Fruit fly (Drosophila melanogaster) whole organism, embryonic: Measurements from ENCODE around the gene CG15365.

Source experiments
- B-H1 ChIP-seq: fragments of 200-800 bp; sonication (Bioruptor generic); IDR thresholded peaks from 3 replicates; pipeline ENCODE4 v1.3.6; 2022; ENCODE audit warnings: missing biosample characterization, missing genetic modification characterization
- CG10366 ChIP-seq: fragments of 200-800 bp; sonication (Bioruptor generic); IDR thresholded peaks from 2 replicates; pipeline ENCODE4 v1.3.6; 2022; ENCODE audit warnings: missing biosample characterization, missing genetic modification characterization
- CG11085 ChIP-seq: fragments of 200-800 bp; sonication (Bioruptor generic); IDR thresholded peaks from 2 replicates; pipeline ENCODE4 v1.3.6; 2022; ENCODE audit warnings: missing biosample characterization, missing genetic modification characterization
- CG11504 ChIP-seq: fragments of 200-800 bp; sonication (Bioruptor generic); optimal IDR thresholded peaks from 3 replicates; lab custom pipeline; 2019; ENCODE audit warnings: missing biosample characterization, mild to moderate bottlenecking, missing genetic modification characterization, moderate library complexity
- CG13424 ChIP-seq: fragments of 200-800 bp; sonication (Bioruptor generic); optimal IDR thresholded peaks from 2 replicates; lab custom pipeline; 2019; ENCODE audit warnings: missing biosample characterization, mild to moderate bottlenecking, missing genetic modification characterization, moderate library complexity
- CG14441 ChIP-seq: fragments of 200-800 bp; sonication (Bioruptor generic); IDR thresholded peaks from 2 replicates; pipeline ENCODE4 v1.3.6; 2022; ENCODE audit warnings: missing biosample characterization, missing genetic modification characterization
- CG15269 ChIP-seq: fragments of 200-800 bp; sonication (Bioruptor generic); optimal IDR thresholded peaks from 2 replicates; lab custom pipeline; 2018; ENCODE audit warnings: missing biosample characterization, mild to moderate bottlenecking, missing genetic modification characterization, moderate library complexity
- CG1602 ChIP-seq: fragments of 200-800 bp; sonication (Bioruptor generic); optimal IDR thresholded peaks from 3 replicates; lab custom pipeline; 2016; ENCODE audit warnings: missing biosample characterization, missing genetic modification characterization
- CG17361 ChIP-seq: fragments of 200-800 bp; sonication (Bioruptor generic); IDR thresholded peaks from 3 replicates; pipeline ENCODE4 v1.3.6; 2022; ENCODE audit warnings: missing biosample characterization, missing genetic modification characterization
- CG17829 ChIP-seq: fragments of 200-800 bp; optimal IDR thresholded peaks from 2 replicates; lab custom pipeline; 2019; ENCODE audit warnings: missing biosample characterization, mild to moderate bottlenecking, missing genetic modification characterization, moderate library complexity
- CG31441 ChIP-seq: fragments of 200-800 bp; sonication (Bioruptor generic); IDR thresholded peaks from 2 replicates; pipeline ENCODE4 v1.3.6; 2022; ENCODE audit warnings: missing biosample characterization, missing genetic modification characterization
- CG32767 ChIP-seq: fragments of 200-800 bp; sonication (Bioruptor generic); IDR thresholded peaks from 2 replicates; pipeline ENCODE4 v1.3.6; 2022; ENCODE audit warnings: missing biosample characterization, missing genetic modification characterization
- CG34422 ChIP-seq: fragments of 200-800 bp; sonication (Bioruptor generic); IDR thresholded peaks from 3 replicates; pipeline ENCODE4 v1.3.6; 2022; ENCODE audit warnings: missing biosample characterization, missing genetic modification characterization
- CG6689 ChIP-seq: fragments of 200-800 bp; sonication (Bioruptor generic); IDR thresholded peaks from 2 replicates; pipeline ENCODE4 v1.3.6; 2022; ENCODE audit warnings: missing biosample characterization, missing genetic modification characterization
- CG7357 ChIP-seq: fragments of 200-800 bp; sonication (Bioruptor generic); IDR thresholded peaks from 3 replicates; pipeline ENCODE4 v1.3.6; 2022; ENCODE audit warnings: missing biosample characterization, missing genetic modification characterization
- CG7372 ChIP-seq: fragments of 200-800 bp; sonication (Bioruptor generic); IDR thresholded peaks from 2 replicates; pipeline ENCODE4 v1.3.6; 2022; ENCODE audit warnings: missing biosample characterization, missing genetic modification characterization
- CG7745 ChIP-seq: fragments of 200-800 bp; sonication (Bioruptor generic); optimal IDR thresholded peaks from 2 replicates; lab custom pipeline; 2018; ENCODE audit warnings: missing biosample characterization, mild to moderate bottlenecking, missing genetic modification characterization, moderate library complexity
- CG7839 ChIP-seq: fragments of 200-800 bp; sonication (Bioruptor generic); optimal IDR thresholded peaks from 3 replicates; lab custom pipeline; 2018; ENCODE audit warnings: missing biosample characterization, mild to moderate bottlenecking, missing genetic modification characterization, moderate library complexity
- CG7963 ChIP-seq: fragments of 200-800 bp; sonication (Bioruptor generic); IDR thresholded peaks from 3 replicates; pipeline ENCODE4 v1.3.6; 2022; ENCODE audit warnings: missing biosample characterization, missing genetic modification characterization; ENCODE audit not compliant: partially characterized antibody
- CG9932 ChIP-seq: fragments of 200-800 bp; sonication (Bioruptor generic); IDR thresholded peaks from 2 replicates; pipeline ENCODE4 v1.3.6; 2022; ENCODE audit warnings: missing biosample characterization, missing genetic modification characterization
- CoRest ChIP-seq: fragments of 200-800 bp; sonication (Bioruptor generic); optimal IDR thresholded peaks from 3 replicates; lab custom pipeline; 2018; ENCODE audit warnings: missing biosample characterization, mild to moderate bottlenecking, missing genetic modification characterization, moderate library complexity
- D ChIP-seq, 2 experiments: fragments of 200-800 bp in 1 of 2; fragments of >200 bp in 1 of 2; sonication (Bioruptor generic) in 1 of 2; optimal IDR thresholded peaks; 2 replicates in 1 of 2; 3 replicates in 1 of 2; lab custom pipeline; 2017; ENCODE audit warnings: mild to moderate bottlenecking in 1 of 2, missing biosample characterization in 1 of 2, missing genetic modification characterization in 1 of 2, missing genetic modification reagents in 1 of 2
- Dek ChIP-seq: fragments of 200-800 bp; sonication (Bioruptor generic); optimal IDR thresholded peaks from 3 replicates; lab custom pipeline; 2019; ENCODE audit warnings: missing biosample characterization, mild to moderate bottlenecking, missing genetic modification characterization, moderate library complexity
- Drgx ChIP-seq: fragments of 200-800 bp; sonication (Bioruptor generic); IDR thresholded peaks from 2 replicates; pipeline ENCODE4 v1.3.6; 2022; ENCODE audit warnings: missing biosample characterization, missing genetic modification characterization
- Lim3 ChIP-seq: fragments of 200-800 bp; sonication (Bioruptor generic); IDR thresholded peaks from 2 replicates; pipeline ENCODE4 v1.3.6; 2022; ENCODE audit warnings: missing biosample characterization, missing genetic modification characterization
- Lpt ChIP-seq: fragments of >200 bp; optimal IDR thresholded peaks from 2 replicates; lab custom pipeline; 2018; ENCODE audit warnings: missing biosample characterization, missing genetic modification characterization
- Rfx ChIP-seq: fragments of 200-800 bp; sonication (Bioruptor generic); IDR thresholded peaks from 2 replicates; pipeline ENCODE4 v1.3.6; 2022; ENCODE audit warnings: missing biosample characterization, missing genetic modification characterization
- Spps ChIP-seq: fragments of 200-800 bp; sonication (Bioruptor generic); optimal IDR thresholded peaks from 2 replicates; lab custom pipeline; 2018; ENCODE audit warnings: missing biosample characterization, mild to moderate bottlenecking, missing genetic modification characterization
- Xbp1 ChIP-seq: fragments of 200-800 bp; sonication (Bioruptor generic); optimal IDR thresholded peaks from 3 replicates; lab custom pipeline; 2016; ENCODE audit warnings: missing biosample characterization, mild to moderate bottlenecking, missing genetic modification characterization
- Xrp1 ChIP-seq: fragments of 200-800 bp; sonication (Bioruptor generic); IDR thresholded peaks from 2 replicates; pipeline ENCODE4 v1.3.6; 2022; ENCODE audit warnings: missing biosample characterization, missing genetic modification characterization
- al ChIP-seq: fragments of 200-800 bp; sonication (Bioruptor generic); IDR thresholded peaks from 2 replicates; pipeline ENCODE4 v1.3.6; 2022; ENCODE audit warnings: missing biosample characterization, missing genetic modification characterization
- ap ChIP-seq: fragments of 200-800 bp; sonication (Bioruptor generic); IDR thresholded peaks from 2 replicates; pipeline ENCODE4 v1.3.6; 2022; ENCODE audit warnings: missing biosample characterization, missing genetic modification characterization
- bsh ChIP-seq, 2 experiments: fragments of 200-800 bp; sonication (Bioruptor generic); optimal IDR thresholded peaks; 2 replicates each; lab custom pipeline; 2017 to 2018; ENCODE audit warnings: mild to moderate bottlenecking in 2 of 2, missing biosample characterization in 2 of 2, missing genetic modification characterization in 2 of 2, moderate library complexity in 1 of 2
- ems ChIP-seq: fragments of 200-800 bp; sonication (Bioruptor generic); optimal IDR thresholded peaks from 3 replicates; lab custom pipeline; 2016; ENCODE audit warnings: missing biosample characterization, missing genetic modification characterization
- gem ChIP-seq: fragments of 200-800 bp; sonication (Bioruptor generic); optimal IDR thresholded peaks from 2 replicates; lab custom pipeline; 2019; ENCODE audit warnings: missing biosample characterization, mild to moderate bottlenecking, missing genetic modification characterization, moderate library complexity
- grau ChIP-seq: fragments of 200-800 bp; optimal IDR thresholded peaks from 3 replicates; lab custom pipeline; 2019; ENCODE audit warnings: missing biosample characterization, mild to moderate bottlenecking, missing genetic modification characterization, moderate library complexity
- gsb ChIP-seq: fragments of 200-800 bp; sonication (Bioruptor generic); IDR thresholded peaks from 2 replicates; pipeline ENCODE4 v1.3.6; 2022; ENCODE audit warnings: missing biosample characterization, missing genetic modification characterization
- klu ChIP-seq: fragments of 200-800 bp; sonication (Bioruptor generic); IDR thresholded peaks from 2 replicates; pipeline ENCODE4 v1.3.6; 2022; ENCODE audit warnings: missing biosample characterization, missing genetic modification characterization
- lilli ChIP-seq: fragments of 200-800 bp; sonication (Bioruptor generic); optimal IDR thresholded peaks from 3 replicates; lab custom pipeline; 2016; ENCODE audit warnings: missing biosample characterization, missing genetic modification characterization
- lmd ChIP-seq: fragments of 200-800 bp; sonication (Bioruptor generic); IDR thresholded peaks from 2 replicates; pipeline ENCODE4 v1.3.6; 2022; ENCODE audit warnings: missing biosample characterization, missing genetic modification characterization
- nmo ChIP-seq: fragments of 200-800 bp; sonication (Bioruptor generic); optimal IDR thresholded peaks from 2 replicates; lab custom pipeline; 2018; ENCODE audit warnings: missing biosample characterization, mild to moderate bottlenecking, missing genetic modification characterization, moderate library complexity
- nom ChIP-seq: fragments of 200-800 bp; sonication (Bioruptor generic); optimal IDR thresholded peaks from 2 replicates; lab custom pipeline; 2017; ENCODE audit warnings: missing biosample characterization, missing genetic modification characterization, mild to moderate bottlenecking, moderate library complexity, missing genetic modification reagents
- odd ChIP-seq: fragments of 200-800 bp; sonication (Bioruptor generic); optimal IDR thresholded peaks from 2 replicates; lab custom pipeline; 2017; ENCODE audit warnings: missing biosample characterization, mild to moderate bottlenecking, missing genetic modification characterization
- pho ChIP-seq: fragments of 200-800 bp; sonication (Bioruptor generic); optimal IDR thresholded peaks from 2 replicates; lab custom pipeline; 2016; ENCODE audit warnings: missing biosample characterization, missing genetic modification characterization
- seq ChIP-seq: fragments of 200-800 bp; sonication (Bioruptor generic); IDR thresholded peaks from 2 replicates; pipeline ENCODE4 v1.3.6; 2022; ENCODE audit warnings: missing biosample characterization, missing genetic modification characterization
- sisA ChIP-seq: fragments of 200-800 bp; sonication (Bioruptor generic); IDR thresholded peaks from 2 replicates; pipeline ENCODE4 v1.3.6; 2022; ENCODE audit warnings: missing biosample characterization, missing genetic modification characterization
- so ChIP-seq: fragments of 200-800 bp; sonication (Bioruptor generic); IDR thresholded peaks from 3 replicates; pipeline ENCODE4 v1.3.6; 2022; ENCODE audit warnings: missing biosample characterization, missing genetic modification characterization
- sob ChIP-seq: fragments of 200-800 bp; sonication (Bioruptor generic); IDR thresholded peaks from 2 replicates; pipeline ENCODE4 v1.3.6; 2022; ENCODE audit warnings: missing biosample characterization, missing genetic modification characterization
- ssp ChIP-seq: fragments of 200-800 bp; sonication (Bioruptor generic); IDR thresholded peaks from 2 replicates; pipeline ENCODE4 v1.3.6; 2022; ENCODE audit warnings: missing biosample characterization, missing genetic modification characterization
- tgo ChIP-seq: fragments of 200-800 bp; sonication (Bioruptor generic); IDR thresholded peaks from 3 replicates; pipeline ENCODE4 v1.3.6; 2022; ENCODE audit warnings: missing biosample characterization, missing genetic modification characterization

CG15365 gene

DNA sequence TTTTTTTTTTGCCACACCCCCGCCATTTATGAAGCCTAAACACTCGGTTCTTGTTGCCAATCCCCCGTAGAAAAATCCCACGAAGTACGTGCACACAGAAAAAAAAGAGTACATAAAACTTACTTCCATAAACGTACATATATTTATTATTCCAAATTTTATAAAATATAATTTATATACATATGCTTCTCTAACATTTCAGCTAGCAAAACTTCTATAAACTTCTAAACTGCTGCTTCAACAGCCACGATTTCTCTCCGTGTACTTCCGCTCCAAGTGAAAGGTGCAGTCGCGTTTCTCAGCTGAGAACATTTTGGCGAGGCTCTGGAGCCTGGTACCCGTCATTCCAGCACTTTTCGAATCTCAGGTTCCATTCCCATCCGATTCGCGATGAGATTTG is 5.1 kb downstream of the CG15365 start:
- peak; percentile 46 for TF ChIP-seq CG6689
- 0 out of 2 replicates have a peak, but pooled peaks have one; percentile 28 for TF ChIP-seq ssp (GFP tag; lab: Robert Waterston, UW)
- peak; percentile 48; the same call in 1 of the 2 replicates for TF ChIP-seq Xrp1 (GFP tag; lab: Robert Waterston, UW)
- no peak for TF ChIP-seq Lim3 (GFP tag; lab: Robert Waterston, UW)
- peak; percentile 45; the same call in 1 of the 2 replicates for TF ChIP-seq al
- peak; percentile 43 for TF ChIP-seq CG11504
- TF ChIP-seq nom (GFP tag; lab: Kevin White, UChicago), result no peak
- 0 out of 2 replicates have a peak, but pooled peaks have one; percentile 11 for TF ChIP-seq klu
- TF ChIP-seq Drgx (GFP tag; lab: Robert Waterston, UW), result peak; percentile 67
- peak; percentile 21 for TF ChIP-seq CG13424 (tag; lab: Kevin White, UChicago)
- TF ChIP-seq B-H1, result peak; percentile 37; the same call in 1 of the 3 replicates
- peak; percentile 13 for TF ChIP-seq grau (tag; lab: Kevin White, UChicago)
- TF ChIP-seq ap (GFP tag; lab: Robert Waterston, UW), result peak; percentile 16; the same call in 1 of the 2 replicates
- TF ChIP-seq Xbp1, result peak; percentile 17
- 0 out of 2 replicates have a peak, but pooled peaks have one; percentile 13 for TF ChIP-seq CG7372 (GFP tag; lab: Robert Waterston, UW)
- peak; percentile 31 for TF ChIP-seq nmo (GFP tag; lab: Kevin White, UChicago)
- no peak for TF ChIP-seq Spps (tag; lab: Kevin White, UChicago)
- no peak for TF ChIP-seq so (GFP tag; lab: Robert Waterston, UW)
- peak; percentile 21 for TF ChIP-seq CG15269 (tag; lab: Kevin White, UChicago)
- TF ChIP-seq seq (GFP tag; lab: Robert Waterston, UW), result 0 out of 2 replicates have a peak, but pooled peaks have one; percentile 28
- 0 out of 2 replicates have a peak, but pooled peaks have one; percentile 33 for TF ChIP-seq CG11085
- peak; percentile 53 for TF ChIP-seq gem
- TF ChIP-seq CG17361 (GFP tag; lab: Robert Waterston, UW), result 0 out of 3 replicates have a peak, but pooled peaks have one; percentile 10
- peak; percentile 63 for TF ChIP-seq Rfx (GFP tag; lab: Robert Waterston, UW)
- TF ChIP-seq CG7745 (tag; lab: Kevin White, UChicago), result no peak
- TF ChIP-seq CG34422 (GFP tag; lab: Robert Waterston, UW), result peak; percentile 41; the same call in 2 of the 3 replicates
- TF ChIP-seq CG10366 (GFP tag; lab: Robert Waterston, UW), result peak; percentile 37; the same call in 1 of the 2 replicates
- TF ChIP-seq CG31441, result 0 out of 2 replicates have a peak, but pooled peaks have one; percentile 27
- 0 out of 2 replicates have a peak, but pooled peaks have one; percentile 25 for TF ChIP-seq CG14441 (GFP tag; lab: Robert Waterston, UW)
- TF ChIP-seq sob (GFP tag; lab: Robert Waterston, UW), result peak; percentile 53
- peak; percentile 60 for TF ChIP-seq tgo (GFP tag; lab: Robert Waterston, UW)
- no peak for TF ChIP-seq pho
- TF ChIP-seq CG9932 (GFP tag; lab: Robert Waterston, UW), result peak; percentile 24; the same call in 1 of the 2 replicates
- TF ChIP-seq odd (GFP tag; lab: Kevin White, UChicago), result no peak
- TF ChIP-seq CG1602, result no peak
- peak; percentile 16 for TF ChIP-seq CoRest (tag; lab: Kevin White, UChicago)
- no peak for TF ChIP-seq D (optimal IDR thresholded peaks at IDR 0.05; lab: Kevin White, UChicago)
- no peak for TF ChIP-seq D (GFP tag; optimal IDR thresholded peaks at IDR 0.05; lab: Kevin White, UChicago)
- TF ChIP-seq lmd (GFP tag; lab: Robert Waterston, UW), result peak; percentile 53
- peak; percentile 25; the same call in 1 of the 3 replicates for TF ChIP-seq CG7357
- TF ChIP-seq ems (GFP tag; lab: Kevin White, UChicago), result no peak
- TF ChIP-seq CG7839 (tag; lab: Kevin White, UChicago), result peak; percentile 54
- peak; percentile 10 for TF ChIP-seq Dek (tag; lab: Kevin White, UChicago)
- TF ChIP-seq gsb (GFP tag; lab: Robert Waterston, UW), result 0 out of 2 replicates have a peak, but pooled peaks have one; percentile 5
- TF ChIP-seq CG32767 (GFP tag; lab: Robert Waterston, UW), result no peak
- no peak for TF ChIP-seq lilli (GFP tag; lab: Kevin White, UChicago)
- peak; percentile 8 for TF ChIP-seq CG17829
- TF ChIP-seq sisA (GFP tag; lab: Robert Waterston, UW), result peak; percentile 11; the same call in 1 of the 2 replicates
- peak in 1 of 2 experiments; percentile 5 for TF ChIP-seq bsh (GFP tag; optimal IDR thresholded peaks at IDR 0.05; lab: Kevin White, UChicago)
- TF ChIP-seq CG7963 (GFP tag; lab: Robert Waterston, UW), result no peak
- TF ChIP-seq Lpt (GFP tag; lab: Kevin White, UChicago), result no peak
